Fruit fly (Drosophila melanogaster) Kc167 (cell line): ENCODE results near the gene KaiR1D.

ENCODE experiments used
- Myc ChIP-seq: fragments of >200 bp; optimal IDR thresholded peaks from 2 replicates; lab custom pipeline; 2017; ENCODE audit warnings: missing external identifiers
- Sin3A ChIP-seq: fragments of >200 bp; optimal IDR thresholded peaks from 2 replicates; lab custom pipeline; 2018; ENCODE audit warnings: missing external identifiers
- h ChIP-seq: fragments of >200 bp; optimal IDR thresholded peaks from 3 replicates; lab custom pipeline; 2018; ENCODE audit warnings: missing external identifiers
- insv ChIP-seq: fragments of >200 bp; optimal IDR thresholded peaks from 3 replicates; lab custom pipeline; 2018; ENCODE audit warnings: missing external identifiers
- psq ChIP-seq: fragments of >200 bp; optimal IDR thresholded peaks from 2 replicates; lab custom pipeline; 2017; ENCODE audit warnings: missing external identifiers
- ttk ChIP-seq: sonication (Bioruptor generic); optimal IDR thresholded peaks from 2 replicates; lab custom pipeline; 2017; ENCODE audit warnings: missing external identifiers

- TF ChIP-seq h (lab: Kevin White, UChicago) (no peak), ttk (lab: Kevin White, UChicago) (no peak), psq (lab: Kevin White, UChicago) (no peak), Myc (no peak), Sin3A (lab: Kevin White, UChicago) (no peak), insv (lab: Kevin White, UChicago) (no peak)
These were observed 27.2 kb downstream of the KaiR1D start for dm6 chr3R:20838787-20839186.
